Worm (Caenorhabditis elegans): ENCODE data around the gene col-40.

- TF ChIP-seq him-1 (tag; optimal IDR thresholded peaks at IDR 0.05) (no peak), dao-5 (tag; optimal IDR thresholded peaks at IDR 0.05) (no peak), W03F9.2 (tag; optimal IDR thresholded peaks at IDR 0.05) (no peak)
Measured at ce11 chrII:1103484-1104100, 3.2 kb downstream of the col-40 start.

All from whole organism, L4/young adult.